Worm (Caenorhabditis elegans) whole organism, mixed stage, embryonic: Measurements from ENCODE around the gene crn-6.

ENCODE experiments used
- M03D4.4 ChIP-seq: sonication (generic microtip); optimal IDR thresholded peaks from 2 replicates; lab custom pipeline; 2017; ENCODE audit warnings: mild to moderate bottlenecking, missing genetic modification characterization, missing compliant biosample characterization
- ceh-39 ChIP-seq: fragments of 150-350 bp; optimal IDR thresholded peaks from 2 replicates; lab custom pipeline; 2014; ENCODE audit warnings: missing biosample characterization, missing genetic modification characterization
- lin-13 ChIP-seq: fragments of 150-350 bp; optimal IDR thresholded peaks from 2 replicates; lab custom pipeline; 2014; ENCODE audit warnings: missing biosample characterization, missing genetic modification characterization
- mep-1 ChIP-seq: fragments of 150-350 bp; optimal IDR thresholded peaks from 2 replicates; lab custom pipeline; 2017; ENCODE audit warnings: missing biosample characterization, missing genetic modification reagents, missing genetic modification characterization, inconsistent platforms
- nhr-237 ChIP-seq: fragments of 150-350 bp; optimal IDR thresholded peaks from 2 replicates; lab custom pipeline; 2014; ENCODE audit warnings: missing biosample characterization, missing genetic modification characterization
- nhr-76 ChIP-seq: sonication (generic microtip); optimal IDR thresholded peaks from 2 replicates; lab custom pipeline; 2017; ENCODE audit warnings: missing biosample characterization, missing genetic modification characterization
- pha-4 ChIP-seq: fragments of 150-350 bp; optimal IDR thresholded peaks from 2 replicates; lab custom pipeline; 2018; ENCODE audit warnings: missing biosample characterization, missing genetic modification reagents, missing genetic modification characterization
- snpc-4 ChIP-seq: fragments of 150-350 bp; optimal IDR thresholded peaks from 2 replicates; lab custom pipeline; 2014; ENCODE audit warnings: missing biosample characterization, missing genetic modification characterization
- unc-62 ChIP-seq: fragments of 150-350 bp; optimal IDR thresholded peaks from 2 replicates; lab custom pipeline; 2014; ENCODE audit warnings: missing biosample characterization, missing genetic modification reagents, missing genetic modification characterization

- TF ChIP-seq unc-62 (no peak), pha-4 (tag; lab: Kevin White, UChicago) (no peak), mep-1 (tag; lab: Kevin White, UChicago) (no peak), lin-13 (no peak), nhr-76 (tag; lab: Kevin White, UChicago) (no peak), snpc-4 (tag; lab: Kevin White, UChicago) (no peak), nhr-237 (tag; lab: Kevin White, UChicago) (no peak), M03D4.4 (tag; lab: Kevin White, UChicago) (no peak), ceh-39 (no peak)
Measured at ce11 chrIII:9390007-9390406, 22.9 kb downstream of the crn-6 start, which contains the start of gene slc-17.2.
